Worm (Caenorhabditis elegans): ENCODE measurements around the gene B0554.7.
A peak's percentile ranks its signal among the peaks of the same experiment; 100 is the strongest.

The B0554.7 gene

DNA sequence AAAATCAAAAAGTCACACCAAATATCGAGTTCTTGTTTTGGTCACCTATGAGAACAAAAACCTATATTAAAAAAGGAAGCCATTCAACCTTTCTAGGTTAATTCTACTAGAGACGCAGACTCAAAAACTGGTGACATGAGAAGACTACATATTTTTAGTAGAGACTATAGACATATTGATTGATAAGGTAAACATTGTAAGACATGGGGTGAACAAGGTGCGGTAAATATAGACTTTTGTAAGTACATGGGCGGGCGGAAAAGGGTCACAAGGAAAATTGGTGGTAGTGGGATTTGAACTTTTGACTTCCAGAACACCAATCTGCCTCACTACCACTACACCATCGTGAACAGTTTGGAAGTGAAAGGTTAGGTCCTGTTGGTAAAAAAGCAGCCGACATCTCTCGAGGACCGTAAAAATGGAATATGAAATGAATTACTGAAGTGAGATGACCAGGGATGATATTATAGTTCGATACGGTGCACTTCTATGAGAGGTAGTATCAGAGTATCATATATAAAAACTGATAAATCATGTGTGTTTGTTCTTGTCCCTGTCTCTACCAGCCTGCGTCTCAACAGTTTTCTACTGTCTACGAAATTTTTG, 43.6 kb upstream of the B0554.7 start, which contains the start of gene nhr-212 (continued):
- TF ChIP-seq tra-1 (GFP tag; IDR thresholded peaks at IDR 0.05) (0 out of 2 replicates have a peak, but pooled peaks have one; percentile 16), lin-38 (GFP tag; IDR thresholded peaks at IDR 0.05) (no peak), daf-8 (GFP tag; IDR thresholded peaks at IDR 0.05) (no peak), nhr-28 (tag; optimal IDR thresholded peaks at IDR 0.05) (peak; percentile 82)

DNA sequence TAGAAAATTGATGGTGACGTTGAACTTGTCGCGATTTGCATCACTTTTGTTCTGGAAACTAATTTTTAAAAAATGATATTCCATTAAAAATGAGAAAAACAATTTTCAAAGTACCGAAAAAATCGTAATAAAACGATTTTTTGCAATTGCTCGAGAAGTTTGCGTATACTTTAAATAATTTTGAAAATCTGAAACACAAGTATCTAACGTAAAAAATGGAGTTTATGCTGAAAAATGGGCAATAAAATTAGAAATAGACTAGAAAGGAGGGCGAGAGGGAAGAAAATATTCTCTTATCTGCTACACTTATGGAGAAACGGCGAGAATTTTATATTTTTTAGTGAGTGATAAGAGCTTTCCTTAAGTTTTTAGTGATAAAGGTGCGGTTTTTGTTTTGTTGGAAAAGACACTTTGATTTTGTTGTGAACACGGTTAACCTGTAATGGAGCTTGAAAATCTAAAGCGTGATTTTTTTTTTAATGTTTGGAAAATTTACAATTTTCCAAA, 42.5 kb upstream of the B0554.7 start, which contains the start of gene nhr-130:
nhr-130 (minus strand) TSS at position 51 of the 507 bp plus-strand sequence.
- peak; percentile 80 for TF ChIP-seq php-3 (GFP tag; IDR thresholded peaks at IDR 0.05)
- no peak for TF ChIP-seq hlh-30 (tag; optimal IDR thresholded peaks at IDR 0.05; ENCODE audit: insufficient read depth)
- peak; percentile 81 for TF ChIP-seq pqm-1 (tag; optimal IDR thresholded peaks at IDR 0.05)
- peak; percentile 65 for TF ChIP-seq dve-1 (tag; optimal IDR thresholded peaks at IDR 0.05; ENCODE audit: insufficient read depth)
- peak; percentile 57 for TF ChIP-seq dmd-6 (GFP tag; IDR thresholded peaks at IDR 0.05)
- TF ChIP-seq duxl-1 (tag; optimal IDR thresholded peaks at IDR 0.05; ENCODE audit: poor library complexity) = no peak
- no peak for TF ChIP-seq set-16 (GFP tag; IDR thresholded peaks at IDR 0.05)
- no peak for TF ChIP-seq Y105C5A.15 (GFP tag; IDR thresholded peaks at IDR 0.05)
- TF ChIP-seq hlh-11 (tag; optimal IDR thresholded peaks at IDR 0.05) = peak; percentile 31
- TF ChIP-seq aha-1 (tag) = peak; percentile 46
- TF ChIP-seq nhr-77 (tag; optimal IDR thresholded peaks at IDR 0.05) = peak; percentile 48
- no peak for TF ChIP-seq daf-16 (GFP tag; optimal IDR thresholded peaks at IDR 0.05)
- TF ChIP-seq daf-16 (tag; optimal IDR thresholded peaks at IDR 0.05) = peak; percentile 86
- peak; percentile 91 for TF ChIP-seq nhr-28 (tag; optimal IDR thresholded peaks at IDR 0.05)
- no peak for TF ChIP-seq ceh-28 (tag; optimal IDR thresholded peaks at IDR 0.05)
- TF ChIP-seq nhr-102 (tag; optimal IDR thresholded peaks at IDR 0.05) = peak; percentile 1
- TF ChIP-seq T26A8.4 (GFP tag; IDR thresholded peaks at IDR 0.05) = no peak

DNA sequence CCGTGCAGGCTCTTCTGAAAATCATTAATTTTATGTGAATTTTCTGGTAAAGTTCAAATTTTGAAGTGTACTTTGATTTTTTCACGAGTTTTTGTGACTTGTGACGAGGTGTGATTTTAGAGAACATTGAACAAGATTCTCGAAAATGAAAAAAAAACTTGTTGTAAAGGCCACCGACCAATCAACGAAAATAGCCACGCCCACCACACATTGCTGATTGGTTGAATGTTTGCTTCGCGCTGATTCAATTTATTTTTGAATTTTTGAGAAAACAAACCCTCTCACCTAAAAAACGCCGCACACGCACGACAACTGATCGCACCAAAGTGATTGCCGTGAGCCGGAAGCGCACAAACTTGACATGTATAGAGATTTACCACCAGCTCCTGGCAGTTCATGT, 42.0 kb upstream of the B0554.7 start:
- TF ChIP-seq T20F7.1 (GFP tag; optimal IDR thresholded peaks at IDR 0.05) = no peak
- 0 out of 2 replicates have a peak, but pooled peaks have one; percentile 24 for TF ChIP-seq dmd-6 (GFP tag; IDR thresholded peaks at IDR 0.05)

DNA sequence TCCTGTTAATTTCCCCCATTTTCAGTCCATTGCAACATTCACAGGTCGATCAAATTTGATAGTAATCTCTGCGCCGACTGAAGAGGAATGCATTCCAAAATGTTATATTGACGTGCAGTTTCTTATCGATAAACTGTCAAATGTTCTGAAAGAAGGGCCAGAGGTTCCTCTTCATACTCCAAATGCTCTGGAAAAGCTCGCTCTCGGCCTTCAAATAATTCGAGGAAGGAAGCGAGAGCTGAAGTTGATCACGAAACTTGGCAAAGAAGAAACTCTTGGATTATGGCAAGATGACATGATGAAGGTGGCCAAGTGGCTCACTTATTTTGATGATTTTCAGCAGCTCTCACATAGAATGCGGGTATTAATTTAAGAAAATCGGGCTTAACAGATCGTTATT, 38.2 kb upstream of the B0554.7 start:
- TF ChIP-seq mes-2 (tag; optimal IDR thresholded peaks at IDR 0.05; ENCODE audit: poor library complexity, severe bottlenecking) (no peak), aha-1 (tag) (peak; percentile 38), dmd-6 (GFP tag; IDR thresholded peaks at IDR 0.05) (peak; percentile 60), daf-12 (tag; optimal IDR thresholded peaks at IDR 0.05) (no peak), unc-62 (GFP tag; optimal IDR thresholded peaks at IDR 0.05 in 1 of 2) (peak in 1 of 2 experiments; percentile 97), unc-62 (tag; optimal IDR thresholded peaks at IDR 0.05) (no peak), nhr-111 (GFP tag; optimal IDR thresholded peaks at IDR 0.05) (no peak), zip-11 (GFP tag; IDR thresholded peaks at IDR 0.05) (no peak)

DNA sequence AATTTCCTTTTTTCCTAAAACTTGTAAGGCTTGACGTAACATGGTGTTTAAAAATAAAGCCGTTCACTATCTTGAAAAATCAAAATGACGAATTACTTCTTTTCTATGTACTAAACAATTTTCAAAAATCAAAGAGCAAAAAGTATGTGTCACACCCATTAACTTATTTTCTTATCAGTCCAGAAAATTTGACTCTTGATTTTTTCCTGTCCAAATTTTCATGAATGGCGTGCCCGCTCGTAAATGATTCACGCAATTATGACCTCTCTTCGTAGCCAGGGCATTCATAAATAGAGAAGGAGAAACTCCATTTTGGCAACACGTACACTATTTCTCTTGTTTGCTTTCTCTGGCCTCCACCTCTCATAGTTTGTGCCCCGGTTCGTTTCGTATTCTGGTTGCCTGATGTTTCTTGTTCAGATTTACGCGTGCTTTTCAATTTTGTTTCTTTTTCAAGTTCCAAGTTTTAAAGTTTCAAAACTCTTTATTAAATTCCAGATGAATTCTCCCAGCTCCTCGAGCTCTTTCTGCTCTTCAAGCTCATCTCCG, 36.9 kb upstream of the B0554.7 start, which contains the start of gene nhr-55:
nhr-55 (plus strand) TSS at position 499 of the 549 bp plus-strand sequence.
- no peak for TF ChIP-seq ZK546.5 (tag; optimal IDR thresholded peaks at IDR 0.05)
- no peak for TF ChIP-seq spr-1 (tag; optimal IDR thresholded peaks at IDR 0.05)
- no peak for TF ChIP-seq nhr-10 (tag; optimal IDR thresholded peaks at IDR 0.05)
- 0 out of 2 replicates have a peak, but pooled peaks have one; percentile 12 for TF ChIP-seq lin-1 (GFP tag; IDR thresholded peaks at IDR 0.05)
- TF ChIP-seq pqm-1 (tag; optimal IDR thresholded peaks at IDR 0.05) = peak; percentile 68
- no peak for TF ChIP-seq tra-1 (GFP tag; IDR thresholded peaks at IDR 0.05)
- no peak for TF ChIP-seq nhr-6 (tag; optimal IDR thresholded peaks at IDR 0.05)
- peak; percentile 91 for TF ChIP-seq nhr-28 (tag; optimal IDR thresholded peaks at IDR 0.05)
- TF ChIP-seq daf-12 (tag; optimal IDR thresholded peaks at IDR 0.05) = no peak
- no peak for TF ChIP-seq zfp-2 (tag; optimal IDR thresholded peaks at IDR 0.05)
- TF ChIP-seq lim-7 (GFP tag; IDR thresholded peaks at IDR 0.05) = no peak
- TF ChIP-seq dmd-6 (GFP tag; IDR thresholded peaks at IDR 0.05) = peak; percentile 87
- peak; percentile 24 for TF ChIP-seq nhr-77 (tag; optimal IDR thresholded peaks at IDR 0.05)
- no peak for TF ChIP-seq saeg-2 (GFP tag; IDR thresholded peaks at IDR 0.05)
- TF ChIP-seq hlh-11 (tag; optimal IDR thresholded peaks at IDR 0.05) = peak; percentile 50
- no peak for TF ChIP-seq dmd-8 (GFP tag; IDR thresholded peaks at IDR 0.05)
- no peak for TF ChIP-seq nhr-237 (tag; optimal IDR thresholded peaks at IDR 0.05)
- no peak for TF ChIP-seq lin-13 (GFP tag; optimal IDR thresholded peaks at IDR 0.05)
- no peak for TF ChIP-seq R02D3.7 (tag; optimal IDR thresholded peaks at IDR 0.05)
- no peak for TF ChIP-seq mxl-3 (GFP tag; optimal IDR thresholded peaks at IDR 0.05)
- TF ChIP-seq ceh-20 (GFP tag; IDR thresholded peaks at IDR 0.05) = no peak
- TF ChIP-seq dve-1 (tag; optimal IDR thresholded peaks at IDR 0.05; ENCODE audit: insufficient read depth) = peak; percentile 36
- TF ChIP-seq daf-16 (GFP tag; optimal IDR thresholded peaks at IDR 0.05) = no peak
- peak; percentile 63 for TF ChIP-seq daf-16 (tag; optimal IDR thresholded peaks at IDR 0.05)
